Fruit fly (Drosophila melanogaster): Measurements from ENCODE around the gene Tsen34.
A peak's percentile ranks its signal among the peaks of the same experiment; 100 is the strongest.

Tsen34 gene

DNA sequence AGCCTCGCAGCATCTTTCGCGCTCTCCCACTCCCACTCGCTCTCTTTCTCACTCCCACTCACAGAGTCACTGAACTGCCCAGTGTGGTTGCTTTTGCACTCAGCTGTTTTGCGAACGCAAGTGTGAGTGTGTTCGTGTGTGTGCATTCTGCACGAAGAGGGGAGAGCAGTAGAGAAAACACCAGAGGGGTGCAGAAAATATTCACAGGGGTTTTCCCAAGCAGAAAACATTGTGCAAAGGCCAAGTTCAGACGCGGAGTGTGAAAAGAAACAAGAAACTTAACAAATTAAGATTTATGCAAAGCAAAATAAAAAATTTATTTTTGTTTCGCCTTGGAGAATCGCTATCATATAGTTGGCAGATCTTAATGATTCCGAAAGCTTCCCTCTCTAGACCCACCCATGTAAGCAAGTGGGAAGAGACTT lies 23.9 kb upstream of the Tsen34 start (continued):
- TF ChIP-seq Hr38 (GFP tag; optimal IDR thresholded peaks at IDR 0.05) (no peak), fd85E (GFP tag; optimal IDR thresholded peaks at IDR 0.05) (no peak), net (GFP tag; optimal IDR thresholded peaks at IDR 0.05) (peak; percentile 84), Smox (GFP tag; optimal IDR thresholded peaks at IDR 0.05) (peak; percentile 68), CG1621 (tag; optimal IDR thresholded peaks at IDR 0.05) (peak; percentile 28), CG6792 (GFP tag; optimal IDR thresholded peaks at IDR 0.05) (peak; percentile 63), OdsH (GFP tag; optimal IDR thresholded peaks at IDR 0.05) (peak; percentile 82), CG10669 (GFP tag; optimal IDR thresholded peaks at IDR 0.05) (peak; percentile 82), Blimp-1 (GFP tag; optimal IDR thresholded peaks at IDR 0.05) (peak; percentile 37), topi (GFP tag; optimal IDR thresholded peaks at IDR 0.05) (peak; percentile 66), Ets96B (tag; optimal IDR thresholded peaks at IDR 0.05) (peak; percentile 80), Lpt (GFP tag; optimal IDR thresholded peaks at IDR 0.05) (peak; percentile 81), CG11902 (GFP tag; optimal IDR thresholded peaks at IDR 0.05) (peak; percentile 80), Sox14 (GFP tag; optimal IDR thresholded peaks at IDR 0.05) (peak; percentile 86), CG16779 (tag; optimal IDR thresholded peaks at IDR 0.05) (peak; percentile 42), CG32006 (GFP tag; optimal IDR thresholded peaks at IDR 0.05) (peak; percentile 94), dac (GFP tag; optimal IDR thresholded peaks at IDR 0.05) (peak; percentile 68), CG15336 (GFP tag; IDR thresholded peaks at IDR 0.05) (peak; percentile 87), CG10631 (GFP tag; optimal IDR thresholded peaks at IDR 0.05) (peak; percentile 79), achi (GFP tag; optimal IDR thresholded peaks at IDR 0.05) (peak; percentile 81), fd59A (GFP tag; optimal IDR thresholded peaks at IDR 0.05) (peak; percentile 41), Gug (GFP tag; IDR thresholded peaks at IDR 0.05) (peak; percentile 75), vri (GFP tag; optimal IDR thresholded peaks at IDR 0.05) (peak; percentile 45), Eip93F (GFP tag; optimal IDR thresholded peaks at IDR 0.05) (peak; percentile 31), acj6 (GFP tag; optimal IDR thresholded peaks at IDR 0.05) (peak; percentile 78), CG34406 (GFP tag; optimal IDR thresholded peaks at IDR 0.05) (peak; percentile 54), Hr39 (GFP tag; optimal IDR thresholded peaks at IDR 0.05) (peak; percentile 84), Ets21C (GFP tag; optimal IDR thresholded peaks at IDR 0.05) (peak; percentile 44)

DNA sequence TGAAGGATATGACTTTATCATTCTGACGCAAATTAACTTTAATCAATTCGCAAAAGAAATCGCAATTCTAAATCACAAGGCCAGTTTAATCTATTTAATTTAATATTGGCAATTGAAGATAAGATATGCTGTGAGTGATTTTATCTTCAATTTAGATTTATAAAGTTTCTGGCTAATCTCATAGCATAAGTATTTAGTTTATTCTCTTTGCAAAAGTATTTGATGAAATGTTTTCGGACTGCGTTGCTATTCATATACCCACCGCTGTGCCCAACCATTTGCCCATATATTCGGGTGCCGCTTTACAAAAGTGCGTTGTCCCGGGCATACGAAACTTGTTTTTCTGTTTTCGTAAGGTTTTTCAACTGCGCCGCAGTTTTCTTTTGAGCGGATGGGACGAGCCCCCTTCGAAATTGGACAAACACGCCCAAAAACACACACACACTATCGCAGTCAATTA lies 23.3 kb upstream of the Tsen34 start:
- TF ChIP-seq Eip75B (GFP tag; optimal IDR thresholded peaks at IDR 0.05) = peak; percentile 56
- peak; percentile 86 for TF ChIP-seq Hr39 (GFP tag; optimal IDR thresholded peaks at IDR 0.05)
- peak; percentile 70 for TF ChIP-seq CG11902 (GFP tag; optimal IDR thresholded peaks at IDR 0.05)
- peak; percentile 23 for TF ChIP-seq fd85E (GFP tag; optimal IDR thresholded peaks at IDR 0.05)
- TF ChIP-seq CG11294 (GFP tag; IDR thresholded peaks at IDR 0.05) = peak; percentile 62; the same call in 1 of the 2 replicates
- peak; percentile 72 for TF ChIP-seq Gug (GFP tag; IDR thresholded peaks at IDR 0.05)
- peak; percentile 39 for TF ChIP-seq CG16779 (tag; optimal IDR thresholded peaks at IDR 0.05)
- TF ChIP-seq Ets21C (GFP tag; optimal IDR thresholded peaks at IDR 0.05) = peak; percentile 71
- peak; percentile 92 for TF ChIP-seq CG32006 (GFP tag; optimal IDR thresholded peaks at IDR 0.05)
- peak; percentile 80 for TF ChIP-seq CG3032 (tag; optimal IDR thresholded peaks at IDR 0.05)
- TF ChIP-seq CG34406 (GFP tag; optimal IDR thresholded peaks at IDR 0.05) = peak; percentile 80
- peak; percentile 91 for TF ChIP-seq Hr4 (GFP tag; optimal IDR thresholded peaks at IDR 0.05)
- TF ChIP-seq dac (GFP tag; optimal IDR thresholded peaks at IDR 0.05) = peak; percentile 55
- TF ChIP-seq eg (GFP tag; IDR thresholded peaks at IDR 0.05) = peak; percentile 83
- TF ChIP-seq CG8632 (GFP tag; optimal IDR thresholded peaks at IDR 0.05) = peak; percentile 75
- TF ChIP-seq CG11762 (GFP tag; optimal IDR thresholded peaks at IDR 0.05; ENCODE audit: insufficient read depth) = peak; percentile 81
- TF ChIP-seq CG1621 (tag; optimal IDR thresholded peaks at IDR 0.05) = peak; percentile 69
- peak; percentile 83 for TF ChIP-seq achi (GFP tag; optimal IDR thresholded peaks at IDR 0.05)
- TF ChIP-seq CG6808 (GFP tag; optimal IDR thresholded peaks at IDR 0.05) = peak; percentile 76
- TF ChIP-seq Sox15 (GFP tag; optimal IDR thresholded peaks at IDR 0.05) = peak; percentile 72
- TF ChIP-seq Eip93F (GFP tag; optimal IDR thresholded peaks at IDR 0.05) = no peak
- peak; percentile 95 for TF ChIP-seq Eip78C (GFP tag)
- peak; percentile 70 for TF ChIP-seq Ets96B (tag; optimal IDR thresholded peaks at IDR 0.05)
- TF ChIP-seq Blimp-1 (GFP tag; optimal IDR thresholded peaks at IDR 0.05) = peak; percentile 39
- TF ChIP-seq CG10631 (GFP tag; optimal IDR thresholded peaks at IDR 0.05) = peak; percentile 71
- TF ChIP-seq salr (GFP tag; optimal IDR thresholded peaks at IDR 0.05) = peak in 1 of 2 experiments; percentile 87
- TF ChIP-seq net (GFP tag; optimal IDR thresholded peaks at IDR 0.05) = peak; percentile 80
- TF ChIP-seq fkh (GFP tag; optimal IDR thresholded peaks at IDR 0.05) = peak; percentile 78
- TF ChIP-seq CG6163 (GFP tag; IDR thresholded peaks at IDR 0.05) = peak; percentile 68
- TF ChIP-seq CG31627 (GFP tag; optimal IDR thresholded peaks at IDR 0.05) = peak; percentile 83
- peak; percentile 11 for TF ChIP-seq CG6854 (GFP tag; optimal IDR thresholded peaks at IDR 0.05)
- TF ChIP-seq vri (GFP tag; optimal IDR thresholded peaks at IDR 0.05) = peak; percentile 24
- peak; percentile 90 for TF ChIP-seq CG6276 (GFP tag; optimal IDR thresholded peaks at IDR 0.05)
- TF ChIP-seq CG8119 (GFP tag; IDR thresholded peaks at IDR 0.05) = peak; percentile 91
- TF ChIP-seq CG10669 (GFP tag; optimal IDR thresholded peaks at IDR 0.05) = peak; percentile 76
- peak; percentile 71 for TF ChIP-seq CG7368 (GFP tag; optimal IDR thresholded peaks at IDR 0.05)
- TF ChIP-seq Lpt (GFP tag; optimal IDR thresholded peaks at IDR 0.05) = peak; percentile 61
- peak; percentile 80 for TF ChIP-seq Smox (GFP tag; optimal IDR thresholded peaks at IDR 0.05)
- peak; percentile 80 for TF ChIP-seq lz (GFP tag; optimal IDR thresholded peaks at IDR 0.05)
